Worm (Caenorhabditis elegans) whole organism, young adult: ENCODE measurements around the gene srh-1.

ENCODE experiments used
- B0261.1 ChIP-seq: sonication (generic microtip); optimal IDR thresholded peaks from 2 replicates; lab custom pipeline; 2016; ENCODE audit warnings: mild to moderate bottlenecking, missing genetic modification characterization, moderate library complexity, missing compliant biosample characterization
- B0336.3 ChIP-seq: fragments of 200-800 bp; sonication (Bioruptor generic); IDR thresholded peaks from 2 replicates; pipeline ENCODE4 v1.3.6; 2022; ENCODE audit warnings: missing genetic modification characterization, missing compliant biosample characterization
- D2030.7 ChIP-seq: fragments of 200-800 bp; sonication (Bioruptor generic); IDR thresholded peaks from 2 replicates; pipeline ENCODE4 v1.3.6; 2022; ENCODE audit warnings: missing genetic modification reagents, missing genetic modification characterization, missing compliant biosample characterization
- F10E7.11 ChIP-seq: sonication (generic microtip); optimal IDR thresholded peaks from 2 replicates; lab custom pipeline; 2017; ENCODE audit warnings: mild to moderate bottlenecking, missing genetic modification characterization, moderate library complexity, missing compliant biosample characterization
- F55B11.4 ChIP-seq: sonication (generic microtip); optimal IDR thresholded peaks from 2 replicates; lab custom pipeline; 2016; ENCODE audit warnings: missing compliant biosample characterization, missing genetic modification characterization, borderline replicate concordance; ENCODE audit not compliant: insufficient read depth
- K11D2.4 ChIP-seq: fragments of 200-800 bp; sonication (Bioruptor generic); IDR thresholded peaks from 2 replicates; pipeline ENCODE4 v1.3.6; 2022; ENCODE audit warnings: missing genetic modification reagents, missing genetic modification characterization, missing compliant biosample characterization
- K12H6.12 ChIP-seq: fragments of 200-800 bp; sonication (Bioruptor generic); optimal IDR thresholded peaks from 2 replicates; lab custom pipeline; 2018; ENCODE audit warnings: mild to moderate bottlenecking, missing genetic modification characterization, missing compliant biosample characterization
- Y53F4B.3 ChIP-seq: fragments of 200-800 bp; sonication (Bioruptor generic); IDR thresholded peaks from 2 replicates; pipeline ENCODE4 v1.3.6; 2022; ENCODE audit warnings: missing genetic modification reagents, missing genetic modification characterization, missing compliant biosample characterization
- Y56A3A.18 ChIP-seq: fragments of 200-800 bp; sonication (Bioruptor generic); IDR thresholded peaks from 2 replicates; pipeline ENCODE4 v1.3.6; 2022; ENCODE audit warnings: missing genetic modification reagents, missing genetic modification characterization, missing compliant biosample characterization
- Y67H2A.10 ChIP-seq: fragments of 200-800 bp; sonication (Bioruptor generic); conservative IDR thresholded peaks from 2 replicates; pipeline ENCODE4 v1.3.6; 2022; ENCODE audit warnings: missing genetic modification reagents, missing genetic modification characterization, missing compliant biosample characterization
- bed-2 ChIP-seq: fragments of 200-800 bp; sonication (Bioruptor generic); IDR thresholded peaks from 2 replicates; pipeline ENCODE4 v1.3.6; 2022; ENCODE audit warnings: missing genetic modification reagents, missing genetic modification characterization, missing compliant biosample characterization
- cebp-1 ChIP-seq, 2 experiments: fragments of 200-800 bp in 1 of 2; sonication (Bioruptor generic) in 1 of 2; sonication (generic microtip) in 1 of 2; IDR thresholded peaks in 1 of 2; optimal IDR thresholded peaks in 1 of 2; 2 replicates each; pipeline versions ENCODE4 v1.3.6 to Lab custom; 2017 to 2022; ENCODE audit warnings: missing compliant biosample characterization in 2 of 2, missing genetic modification characterization in 2 of 2, mild to moderate bottlenecking in 1 of 2, missing genetic modification reagents in 1 of 2, moderate library complexity in 1 of 2
- ceh-27 ChIP-seq: fragments of 200-800 bp; sonication (Bioruptor generic); optimal IDR thresholded peaks from 2 replicates; lab custom pipeline; 2018; ENCODE audit warnings: mild to moderate bottlenecking, missing genetic modification characterization, moderate library complexity, missing compliant biosample characterization
- ceh-40 ChIP-seq: fragments of 200-800 bp; sonication (Bioruptor generic); IDR thresholded peaks from 2 replicates; pipeline ENCODE4 v1.3.6; 2022; ENCODE audit warnings: missing genetic modification characterization, missing compliant biosample characterization
- ceh-79 ChIP-seq: sonication (generic microtip); optimal IDR thresholded peaks from 2 replicates; lab custom pipeline; 2017; ENCODE audit warnings: mild to moderate bottlenecking, missing genetic modification characterization, missing compliant biosample characterization
- egl-18 ChIP-seq: fragments of 200-800 bp; sonication (Bioruptor generic); IDR thresholded peaks from 2 replicates; pipeline ENCODE4 v1.3.6; 2022; ENCODE audit warnings: missing genetic modification reagents, missing genetic modification characterization, missing compliant biosample characterization
- egl-44 ChIP-seq: fragments of 200-800 bp; sonication (Bioruptor generic); IDR thresholded peaks from 2 replicates; pipeline ENCODE4 v1.3.6; 2022; ENCODE audit warnings: missing genetic modification reagents, missing genetic modification characterization, missing compliant biosample characterization
- ets-4 ChIP-seq: fragments of 200-800 bp; sonication (Bioruptor generic); optimal IDR thresholded peaks from 2 replicates; lab custom pipeline; 2018; ENCODE audit warnings: mild to moderate bottlenecking, missing genetic modification characterization, missing compliant biosample characterization
- gei-17 ChIP-seq: fragments of 200-800 bp; sonication (Bioruptor generic); optimal IDR thresholded peaks from 2 replicates; lab custom pipeline; 2018; ENCODE audit warnings: mild to moderate bottlenecking, missing genetic modification characterization, missing compliant biosample characterization
- hmg-1.2 ChIP-seq: fragments of 200-800 bp; sonication (Bioruptor generic); IDR thresholded peaks from 2 replicates; pipeline ENCODE4 v1.3.6; 2022; ENCODE audit warnings: missing genetic modification reagents, missing genetic modification characterization, missing compliant biosample characterization
- hsf-1 ChIP-seq: fragments of 200-800 bp; sonication (Bioruptor generic); IDR thresholded peaks from 2 replicates; pipeline ENCODE4 v1.3.6; 2022; ENCODE audit warnings: missing genetic modification reagents, missing genetic modification characterization, missing compliant biosample characterization
- let-607 ChIP-seq, 2 experiments: fragments of 200-800 bp in 1 of 2; sonication (Bioruptor generic) in 1 of 2; sonication (generic microtip) in 1 of 2; optimal IDR thresholded peaks; 2 replicates each; lab custom pipeline; 2016 to 2018; ENCODE audit warnings: mild to moderate bottlenecking in 2 of 2, missing compliant biosample characterization in 2 of 2, missing genetic modification characterization in 2 of 2, moderate library complexity in 2 of 2, missing genotype in 1 of 2
- lin-35 ChIP-seq, 3 experiments: fragments of 150-350 bp in 2 of 3; sonication (generic microtip) in 1 of 3; optimal IDR thresholded peaks; 2 replicates each; lab custom pipeline; 2014 to 2018; ENCODE audit warnings: missing biosample characterization in 3 of 3, missing genetic modification characterization in 3 of 3, missing genetic modification reagents in 3 of 3
- lin-40 ChIP-seq: sonication (generic microtip); optimal IDR thresholded peaks from 2 replicates; lab custom pipeline; 2016; ENCODE audit warnings: missing genetic modification characterization, mild to moderate bottlenecking, missing compliant biosample characterization, missing genotype, missing genetic modification reagents
- lsl-1 ChIP-seq: fragments of 200-800 bp; sonication (Bioruptor generic); optimal IDR thresholded peaks from 2 replicates; lab custom pipeline; 2018; ENCODE audit warnings: mild to moderate bottlenecking, missing genetic modification characterization, moderate library complexity, missing compliant biosample characterization
- madf-6 ChIP-seq: fragments of 200-800 bp; sonication (Bioruptor generic); IDR thresholded peaks from 2 replicates; pipeline ENCODE4 v1.3.6; 2022; ENCODE audit warnings: missing genetic modification reagents, missing genetic modification characterization, missing compliant biosample characterization
- mel-28 ChIP-seq: sonication (generic microtip); optimal IDR thresholded peaks from 2 replicates; lab custom pipeline; 2016; ENCODE audit warnings: borderline replicate concordance, mild to moderate bottlenecking, missing genetic modification characterization, missing compliant biosample characterization
- nhr-120 ChIP-seq: fragments of 200-800 bp; sonication (Bioruptor generic); IDR thresholded peaks from 2 replicates; pipeline ENCODE4 v1.3.6; 2022; ENCODE audit warnings: missing genetic modification characterization, missing compliant biosample characterization
- nhr-179 ChIP-seq: sonication (generic microtip); optimal IDR thresholded peaks from 2 replicates; lab custom pipeline; 2016; ENCODE audit warnings: mild to moderate bottlenecking, missing genetic modification characterization, missing compliant biosample characterization
- repo-1 ChIP-seq: sonication (generic microtip); optimal IDR thresholded peaks from 2 replicates; lab custom pipeline; 2017; ENCODE audit warnings: mild to moderate bottlenecking, missing genetic modification characterization, missing compliant biosample characterization
- sdz-38 ChIP-seq: sonication (generic microtip); optimal IDR thresholded peaks from 2 replicates; lab custom pipeline; 2016; ENCODE audit warnings: missing genotype, missing genetic modification characterization, missing compliant biosample characterization
- sea-2 ChIP-seq: fragments of 200-800 bp; sonication (Bioruptor generic); IDR thresholded peaks from 2 replicates; pipeline ENCODE4 v1.3.6; 2022; ENCODE audit warnings: missing genetic modification characterization, missing compliant biosample characterization
- zim-3 ChIP-seq: sonication (generic microtip); optimal IDR thresholded peaks from 2 replicates; lab custom pipeline; 2017; ENCODE audit warnings: mild to moderate bottlenecking, missing genetic modification characterization, moderate library complexity, missing compliant biosample characterization
- ztf-18 ChIP-seq: sonication (generic microtip); optimal IDR thresholded peaks from 2 replicates; lab custom pipeline; 2016; ENCODE audit warnings: missing genotype, mild to moderate bottlenecking, missing genetic modification characterization, missing compliant biosample characterization
- ztf-26 ChIP-seq: sonication (generic microtip); optimal IDR thresholded peaks from 2 replicates; lab custom pipeline; 2017; ENCODE audit warnings: missing genetic modification characterization, missing compliant biosample characterization
- ztf-6 ChIP-seq: fragments of 200-800 bp; sonication (Bioruptor generic); IDR thresholded peaks from 2 replicates; pipeline ENCODE4 v1.3.6; 2022; ENCODE audit warnings: missing genetic modification reagents, missing genetic modification characterization, missing compliant biosample characterization

The srh-1 gene

DNA sequence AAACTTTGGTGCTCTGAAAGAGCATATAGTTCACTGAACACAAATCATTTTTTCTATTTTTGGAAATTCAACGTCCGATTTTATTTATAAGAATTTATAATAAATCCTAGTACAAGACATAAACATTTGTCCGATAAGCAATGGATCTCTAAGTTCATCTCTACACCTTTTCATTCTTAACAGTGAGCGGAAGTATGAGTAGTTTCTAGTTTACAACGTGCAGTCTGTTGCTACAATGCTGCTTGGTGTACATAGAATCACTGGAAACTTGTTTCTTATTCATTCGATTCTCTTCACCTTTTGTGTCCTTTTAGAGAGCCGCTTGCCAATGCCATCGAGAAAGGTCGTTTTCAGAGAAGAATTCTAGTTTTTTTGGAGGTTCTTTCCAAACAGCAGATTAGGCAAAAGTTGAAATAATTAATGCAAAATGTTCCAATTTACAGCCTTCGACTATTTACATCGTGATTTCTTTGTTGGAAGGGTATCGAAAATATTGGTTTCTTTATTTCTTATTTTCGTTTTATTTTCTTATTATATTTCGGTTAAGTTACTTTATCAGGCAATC lies 41.4 kb downstream of the srh-1 start (continued):
- no peak for TF ChIP-seq egl-18 (GFP tag; lab: Robert Waterston, UW)
- no peak for TF ChIP-seq K11D2.4 (GFP tag; lab: Robert Waterston, UW)
- TF ChIP-seq madf-6 (GFP tag; lab: Robert Waterston, UW): no peak

DNA sequence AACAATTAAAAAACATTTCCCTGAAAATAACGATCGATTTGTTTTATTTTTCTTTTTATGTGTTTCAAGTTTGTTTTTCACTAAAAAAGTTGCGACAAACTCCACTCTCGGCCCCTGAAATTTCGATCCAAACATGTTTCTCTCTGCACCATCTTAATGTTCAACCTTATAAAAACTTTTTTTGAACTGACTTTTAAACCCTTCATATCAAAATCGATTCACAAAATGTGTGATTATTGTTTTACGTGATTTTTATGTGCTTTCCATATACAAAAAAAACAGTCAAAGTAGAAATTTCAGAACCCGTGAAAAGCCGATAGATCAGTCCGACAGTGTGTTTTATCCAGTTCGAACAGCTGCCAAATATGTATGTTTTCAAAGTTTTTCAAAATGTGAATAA lies 41.9 kb downstream of the srh-1 start, which contains the start of gene ccch-1:
TSS of gene ccch-1 (plus strand) at position 301 of the 400 bp plus-strand sequence.
- TF ChIP-seq mel-28 (tag; lab: Kevin White, UChicago): no peak
- no peak for TF ChIP-seq F55B11.4 (tag; lab: Kevin White, UChicago)

DNA sequence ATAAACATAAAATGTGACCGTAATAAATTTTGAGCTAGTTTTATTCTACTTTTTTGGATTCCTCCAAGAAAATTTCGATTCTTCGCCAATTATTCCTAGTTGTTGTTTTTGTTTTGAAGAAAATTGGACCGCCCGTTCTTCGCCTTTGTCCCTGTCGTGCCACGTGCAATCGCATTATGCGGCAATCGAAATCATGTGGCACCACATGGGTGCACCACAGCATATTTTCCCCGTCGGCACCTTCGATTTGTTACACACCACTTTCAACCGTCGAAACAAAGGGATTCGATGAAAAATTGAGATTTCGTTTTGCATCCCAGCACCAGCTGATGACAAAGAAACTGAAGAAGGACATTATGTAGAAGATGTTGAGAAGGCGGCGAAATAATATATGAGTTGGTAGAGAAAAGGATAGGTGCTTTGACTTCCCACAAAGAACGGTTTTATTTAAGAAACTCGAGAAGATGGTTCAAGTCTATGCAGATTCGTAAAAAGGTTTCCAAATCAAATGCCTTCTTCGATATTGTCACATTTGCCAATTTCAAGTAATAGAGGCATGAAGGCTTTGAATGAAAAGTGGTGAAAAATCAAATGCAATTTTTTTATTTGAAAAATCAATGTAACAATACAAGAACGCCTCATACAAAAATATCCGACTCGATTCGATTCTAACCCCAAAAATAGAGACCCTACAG lies 43.1 kb downstream of the srh-1 start:
- TF ChIP-seq D2030.7 (GFP tag; lab: Robert Waterston, UW) (no peak), zim-3 (tag; lab: Kevin White, UChicago) (no peak), ztf-26 (tag; lab: Kevin White, UChicago) (no peak), B0261.1 (tag; lab: Kevin White, UChicago) (no peak), ceh-79 (tag; lab: Kevin White, UChicago) (no peak), bed-2 (no peak), ceh-40 (no peak)

DNA sequence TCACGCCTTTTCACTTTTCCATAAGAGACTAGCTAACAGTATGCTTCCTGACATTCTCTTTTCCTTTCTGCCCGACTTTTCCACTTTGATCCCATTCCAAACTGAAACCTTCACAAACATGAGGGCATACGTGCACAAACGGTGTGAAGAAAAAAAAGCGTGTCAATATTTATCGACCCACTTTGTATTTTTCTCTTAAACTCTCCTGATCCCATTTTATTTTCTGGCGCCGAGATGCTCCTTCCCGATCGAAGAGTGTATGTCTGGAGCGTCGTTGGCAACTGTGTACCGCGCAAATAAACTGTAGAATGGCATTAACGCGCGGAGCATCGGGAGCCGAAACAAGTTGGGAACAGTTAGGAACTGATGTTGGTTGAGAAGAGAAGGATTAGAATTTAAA lies 43.9 kb downstream of the srh-1 start:
- TF ChIP-seq nhr-179 (tag; lab: Kevin White, UChicago): no peak
- TF ChIP-seq ztf-18 (tag; lab: Kevin White, UChicago): no peak
- no peak for TF ChIP-seq Y53F4B.3
- TF ChIP-seq cebp-1 (GFP tag; IDR thresholded peaks at IDR 0.05; lab: Robert Waterston, UW): no peak
- TF ChIP-seq cebp-1 (tag; optimal IDR thresholded peaks at IDR 0.05; lab: Kevin White, UChicago): no peak

DNA sequence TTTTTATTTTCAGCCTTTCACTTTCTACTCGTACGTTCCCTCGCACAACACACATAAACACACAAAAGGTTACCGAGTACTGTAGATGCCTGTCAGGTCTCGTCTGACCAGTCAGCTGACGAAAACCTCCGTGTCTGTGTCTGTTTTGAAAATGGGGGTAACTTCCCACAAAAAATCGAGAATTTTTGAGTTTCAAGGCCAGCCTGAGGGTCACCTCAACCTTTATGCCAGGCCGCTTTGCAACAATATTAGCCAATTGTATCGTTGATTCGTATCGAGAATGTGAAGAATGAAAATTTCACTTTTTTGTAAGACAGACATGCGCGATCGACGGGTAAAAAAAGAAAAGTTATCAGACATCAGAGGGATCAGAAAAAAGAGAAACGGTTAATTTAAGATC lies 45.4 kb downstream of the srh-1 start:
- TF ChIP-seq sdz-38 (no peak), lin-40 (tag; lab: Kevin White, UChicago) (peak; percentile 56), hsf-1 (no peak), ztf-26 (tag; lab: Kevin White, UChicago) (peak; percentile 17), ceh-27 (peak; percentile 68)

DNA sequence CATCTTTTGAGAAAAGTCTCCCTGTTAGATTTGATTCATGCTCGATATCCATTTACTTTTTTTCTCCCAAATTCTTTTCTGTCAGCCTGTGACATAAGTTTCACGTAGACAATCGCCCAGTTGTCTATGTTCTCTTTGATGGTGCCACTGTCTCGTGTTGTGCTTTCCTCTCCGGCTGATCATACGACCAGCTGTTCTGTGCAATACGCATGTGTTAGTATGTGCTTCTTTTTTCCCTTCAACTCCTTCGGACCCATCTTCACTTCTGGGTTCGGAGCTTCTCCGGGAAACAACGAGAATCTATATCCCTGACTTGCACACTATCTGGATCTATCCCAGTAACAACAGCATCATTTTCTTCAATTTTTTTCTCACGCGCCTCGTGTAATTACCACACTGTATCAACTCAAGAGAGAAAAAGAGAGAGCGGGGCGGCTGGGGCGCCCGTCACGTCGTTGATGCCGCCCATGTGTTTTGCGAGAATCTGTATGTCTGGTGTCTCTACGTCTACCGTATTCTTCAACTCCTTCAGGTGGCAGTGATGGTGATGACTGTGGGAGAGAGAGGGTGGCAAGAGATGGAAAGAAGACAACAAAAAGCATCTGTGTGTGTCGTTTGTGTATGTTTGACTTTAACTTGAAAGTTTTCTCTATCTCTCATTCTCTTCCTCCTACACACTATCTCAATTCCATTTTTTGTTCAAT lies 46.3 kb downstream of the srh-1 start:
- TF ChIP-seq lin-40 (tag; lab: Kevin White, UChicago): peak; percentile 78
- no peak for TF ChIP-seq sea-2 (GFP tag; lab: Robert Waterston, UW)
- no peak for TF ChIP-seq F10E7.11
- peak; percentile 20 for TF ChIP-seq gei-17 (GFP tag; lab: Kevin White, UChicago)
- peak; percentile 28 for TF ChIP-seq ets-4
- TF ChIP-seq let-607 (tag; optimal IDR thresholded peaks at IDR 0.05; lab: Kevin White, UChicago): peak in 1 of 2 experiments; percentile 64
- TF ChIP-seq egl-44 (GFP tag; lab: Robert Waterston, UW): 0 out of 2 replicates have a peak, but pooled peaks have one; percentile 57
- no peak for TF ChIP-seq lsl-1 (GFP tag; lab: Kevin White, UChicago)
- peak; percentile 64; the same call in 1 of the 2 replicates for TF ChIP-seq ztf-6 (GFP tag; lab: Robert Waterston, UW)
- 0 out of 2 replicates have a peak, but pooled peaks have one; percentile 39 for TF ChIP-seq Y56A3A.18 (GFP tag; lab: Robert Waterston, UW)
- no peak for TF ChIP-seq Y53F4B.3
- TF ChIP-seq B0336.3: peak; percentile 78
- TF ChIP-seq hmg-1.2 (GFP tag; lab: Robert Waterston, UW): peak; percentile 78
- no peak for TF ChIP-seq F55B11.4 (tag; lab: Kevin White, UChicago)
- TF ChIP-seq Y67H2A.10 (GFP tag; lab: Robert Waterston, UW): 0 out of 2 replicates have a peak, but pooled peaks have one; percentile 38
- peak; percentile 59 for TF ChIP-seq repo-1 (tag; lab: Kevin White, UChicago)
- peak in 1 of 3 experiments; percentile 1 for TF ChIP-seq lin-35 (GFP tag; optimal IDR thresholded peaks at IDR 0.05; lab: Kevin White, UChicago)
- peak; percentile 76 for TF ChIP-seq K12H6.12 (tag; lab: Kevin White, UChicago)
- no peak for TF ChIP-seq nhr-120 (GFP tag; lab: Robert Waterston, UW)
